Worm (Caenorhabditis elegans) whole organism, young adult: Measurements from ENCODE around the gene pph-4.2.

Source experiments
- C17E4.6 ChIP-seq: fragments of 200-800 bp; sonication (Bioruptor generic); IDR thresholded peaks from 2 replicates; pipeline ENCODE4 v1.3.6; 2022; ENCODE audit warnings: missing genetic modification reagents, missing genetic modification characterization, missing compliant biosample characterization
- F10E7.11 ChIP-seq: sonication (generic microtip); optimal IDR thresholded peaks from 2 replicates; lab custom pipeline; 2017; ENCODE audit warnings: mild to moderate bottlenecking, missing genetic modification characterization, moderate library complexity, missing compliant biosample characterization
- F39B2.1 ChIP-seq: fragments of 200-800 bp; sonication (Bioruptor generic); IDR thresholded peaks from 2 replicates; pipeline ENCODE4 v1.3.6; 2022; ENCODE audit warnings: missing genetic modification reagents, missing genetic modification characterization, missing compliant biosample characterization
- F55B11.4 ChIP-seq: sonication (generic microtip); optimal IDR thresholded peaks from 2 replicates; lab custom pipeline; 2016; ENCODE audit warnings: missing compliant biosample characterization, missing genetic modification characterization, borderline replicate concordance; ENCODE audit not compliant: insufficient read depth
- K12H6.12 ChIP-seq: fragments of 200-800 bp; sonication (Bioruptor generic); optimal IDR thresholded peaks from 2 replicates; lab custom pipeline; 2018; ENCODE audit warnings: mild to moderate bottlenecking, missing genetic modification characterization, missing compliant biosample characterization
- T07F8.4 ChIP-seq: sonication (generic microtip); optimal IDR thresholded peaks from 2 replicates; lab custom pipeline; 2016; ENCODE audit warnings: mild to moderate bottlenecking, missing genetic modification characterization, moderate library complexity, missing compliant biosample characterization
- T26A5.8 ChIP-seq: sonication (generic microtip); optimal IDR thresholded peaks from 2 replicates; lab custom pipeline; 2016; ENCODE audit warnings: missing genetic modification characterization, missing compliant biosample characterization
- Y95B8A.8 ChIP-seq: fragments of 200-800 bp; sonication (Bioruptor generic); IDR thresholded peaks from 2 replicates; pipeline ENCODE4 v1.3.6; 2022; ENCODE audit warnings: missing genetic modification reagents, missing genetic modification characterization, missing compliant biosample characterization
- ama-1 ChIP-seq, 3 experiments: fragments of 150-350 bp in 1 of 3; sonication (generic microtip) in 2 of 3; optimal IDR thresholded peaks; 2 replicates each; lab custom pipeline; 2014 to 2018; ENCODE audit warnings: missing biosample characterization in 2 of 3, missing genetic modification characterization in 2 of 3, missing genetic modification reagents in 2 of 3
- attf-5 ChIP-seq: fragments of 200-800 bp; sonication (Bioruptor generic); optimal IDR thresholded peaks from 2 replicates; lab custom pipeline; 2018; ENCODE audit warnings: mild to moderate bottlenecking, missing genetic modification characterization, missing compliant biosample characterization
- attf-6 ChIP-seq: fragments of 200-800 bp; sonication (Bioruptor generic); IDR thresholded peaks from 2 replicates; pipeline ENCODE4 v1.3.6; 2022; ENCODE audit warnings: missing genetic modification reagents, missing genetic modification characterization, missing compliant biosample characterization
- cebp-1 ChIP-seq, 2 experiments: fragments of 200-800 bp in 1 of 2; sonication (Bioruptor generic) in 1 of 2; sonication (generic microtip) in 1 of 2; IDR thresholded peaks in 1 of 2; optimal IDR thresholded peaks in 1 of 2; 2 replicates each; pipeline versions ENCODE4 v1.3.6 to Lab custom; 2017 to 2022; ENCODE audit warnings: missing compliant biosample characterization in 2 of 2, missing genetic modification characterization in 2 of 2, mild to moderate bottlenecking in 1 of 2, missing genetic modification reagents in 1 of 2, moderate library complexity in 1 of 2
- ceh-100 ChIP-seq: fragments of 200-800 bp; sonication (Bioruptor generic); IDR thresholded peaks from 2 replicates; pipeline ENCODE4 v1.3.6; 2022; ENCODE audit warnings: missing genetic modification reagents, missing genetic modification characterization, missing compliant biosample characterization
- ceh-40 ChIP-seq: fragments of 200-800 bp; sonication (Bioruptor generic); IDR thresholded peaks from 2 replicates; pipeline ENCODE4 v1.3.6; 2022; ENCODE audit warnings: missing genetic modification characterization, missing compliant biosample characterization
- ceh-79 ChIP-seq: sonication (generic microtip); optimal IDR thresholded peaks from 2 replicates; lab custom pipeline; 2017; ENCODE audit warnings: mild to moderate bottlenecking, missing genetic modification characterization, missing compliant biosample characterization
- dox-1 ChIP-seq: fragments of 200-800 bp; sonication (Bioruptor generic); IDR thresholded peaks from 2 replicates; pipeline ENCODE4 v1.3.6; 2022; ENCODE audit warnings: missing genetic modification reagents, missing genetic modification characterization, missing compliant biosample characterization
- efl-1 ChIP-seq: fragments of 150-350 bp; optimal IDR thresholded peaks from 2 replicates; lab custom pipeline; 2014; ENCODE audit warnings: missing biosample characterization, missing genetic modification reagents, missing genetic modification characterization
- egrh-3 ChIP-seq: fragments of 200-800 bp; sonication (Bioruptor generic); IDR thresholded peaks from 2 replicates; pipeline ENCODE4 v1.3.6; 2022; ENCODE audit warnings: missing genetic modification reagents, missing genetic modification characterization, missing compliant biosample characterization
- hmg-1.2 ChIP-seq: fragments of 200-800 bp; sonication (Bioruptor generic); IDR thresholded peaks from 2 replicates; pipeline ENCODE4 v1.3.6; 2022; ENCODE audit warnings: missing genetic modification reagents, missing genetic modification characterization, missing compliant biosample characterization
- lag-1 ChIP-seq: fragments of 200-800 bp; sonication (Bioruptor generic); IDR thresholded peaks from 2 replicates; pipeline ENCODE4 v1.3.6; 2022; ENCODE audit warnings: missing genetic modification reagents, missing genetic modification characterization, missing compliant biosample characterization
- lin-35 ChIP-seq, 3 experiments: fragments of 150-350 bp in 2 of 3; sonication (generic microtip) in 1 of 3; optimal IDR thresholded peaks; 2 replicates each; lab custom pipeline; 2014 to 2018; ENCODE audit warnings: missing biosample characterization in 3 of 3, missing genetic modification characterization in 3 of 3, missing genetic modification reagents in 3 of 3
- mcd-1 ChIP-seq: fragments of 200-800 bp; sonication (Bioruptor generic); IDR thresholded peaks from 2 replicates; pipeline ENCODE4 v1.3.6; 2022; ENCODE audit warnings: missing genetic modification reagents, missing genetic modification characterization, missing compliant biosample characterization
- mes-4 ChIP-seq: sonication (generic microtip); optimal IDR thresholded peaks from 2 replicates; lab custom pipeline; 2016; ENCODE audit warnings: missing genotype, missing genetic modification characterization, missing compliant biosample characterization
- nfyb-1 ChIP-seq: fragments of 200-800 bp; sonication (Bioruptor generic); IDR thresholded peaks from 2 replicates; pipeline ENCODE4 v1.3.6; 2022; ENCODE audit warnings: missing genetic modification reagents, missing genetic modification characterization, missing compliant biosample characterization
- nhr-80 ChIP-seq: sonication (generic microtip); optimal IDR thresholded peaks from 2 replicates; lab custom pipeline; 2016; ENCODE audit warnings: missing genetic modification characterization, missing compliant biosample characterization
- pbrm-1 ChIP-seq: fragments of 200-800 bp; sonication (Bioruptor generic); IDR thresholded peaks from 2 replicates; pipeline ENCODE4 v1.3.6; 2022; ENCODE audit warnings: missing genetic modification reagents, missing genetic modification characterization, missing compliant biosample characterization
- pha-4 ChIP-seq: fragments of 150-350 bp; sonication (generic microtip); optimal IDR thresholded peaks from 2 replicates; lab custom pipeline; 2014; ENCODE audit warnings: missing biosample characterization, missing genetic modification reagents, missing genetic modification characterization
- xnd-1 ChIP-seq: sonication (generic microtip); optimal IDR thresholded peaks from 2 replicates; lab custom pipeline; 2016; ENCODE audit warnings: missing genotype, missing genetic modification reagents, missing genetic modification characterization, missing compliant biosample characterization
- ztf-25 ChIP-seq: fragments of 200-800 bp; sonication (Bioruptor generic); IDR thresholded peaks from 2 replicates; pipeline ENCODE4 v1.3.6; 2022; ENCODE audit warnings: missing genetic modification reagents, missing genetic modification characterization, missing compliant biosample characterization
- ztf-28 ChIP-seq: fragments of 200-800 bp; sonication (Bioruptor generic); IDR thresholded peaks from 2 replicates; pipeline ENCODE4 v1.3.6; 2022; ENCODE audit warnings: missing genetic modification reagents, missing genetic modification characterization, missing compliant biosample characterization
- ztf-3 ChIP-seq: fragments of 200-800 bp; sonication (Bioruptor generic); optimal IDR thresholded peaks from 2 replicates; lab custom pipeline; 2018; ENCODE audit warnings: mild to moderate bottlenecking, missing genetic modification characterization, missing compliant biosample characterization
- ztf-6 ChIP-seq: fragments of 200-800 bp; sonication (Bioruptor generic); IDR thresholded peaks from 2 replicates; pipeline ENCODE4 v1.3.6; 2022; ENCODE audit warnings: missing genetic modification reagents, missing genetic modification characterization, missing compliant biosample characterization

Gene pph-4.2

ce11 chrIII:12424066-12424465 lies 47.0 kb upstream of the pph-4.2 start:
- TF ChIP-seq cebp-1 (GFP tag; IDR thresholded peaks at IDR 0.05; lab: Robert Waterston, UW) (peak; percentile 90), cebp-1 (tag; optimal IDR thresholded peaks at IDR 0.05; lab: Kevin White, UChicago) (peak; percentile 92), attf-5 (GFP tag; lab: Kevin White, UChicago) (peak; percentile 51), mes-4 (tag; lab: Kevin White, UChicago) (no peak), pha-4 (peak; percentile 71), nhr-80 (peak; percentile 69), hmg-1.2 (GFP tag; lab: Robert Waterston, UW) (peak; percentile 20; the same call in 1 of the 2 replicates)

DNA sequence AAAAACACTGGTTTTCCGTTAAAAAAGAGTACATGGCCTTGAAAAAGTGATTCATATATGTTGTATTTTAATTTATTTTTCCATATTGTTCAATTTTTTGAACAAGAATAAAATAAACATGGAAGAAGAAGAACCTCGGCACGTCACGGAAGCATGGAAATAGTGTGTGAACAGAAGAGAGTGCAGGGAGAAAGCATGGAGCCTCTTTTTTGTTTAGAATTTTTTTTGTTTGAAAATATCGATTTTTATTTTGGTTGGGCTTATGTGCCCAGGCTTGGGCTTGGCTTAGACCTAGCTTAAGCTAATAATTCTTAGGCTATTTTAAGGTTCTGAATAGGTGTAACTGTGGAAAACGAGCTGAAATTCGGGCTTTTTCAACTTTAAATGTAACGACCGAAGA lies 44.7 kb upstream of the pph-4.2 start, which contains the start of gene tat-1:
tat-1 (minus strand) TSS at position 11 of the 400 bp plus-strand sequence.
- no peak for TF ChIP-seq ceh-79 (tag; lab: Kevin White, UChicago)
- TF ChIP-seq hmg-1.2 (GFP tag; lab: Robert Waterston, UW), result peak; percentile 58; the same call in 1 of the 2 replicates

DNA sequence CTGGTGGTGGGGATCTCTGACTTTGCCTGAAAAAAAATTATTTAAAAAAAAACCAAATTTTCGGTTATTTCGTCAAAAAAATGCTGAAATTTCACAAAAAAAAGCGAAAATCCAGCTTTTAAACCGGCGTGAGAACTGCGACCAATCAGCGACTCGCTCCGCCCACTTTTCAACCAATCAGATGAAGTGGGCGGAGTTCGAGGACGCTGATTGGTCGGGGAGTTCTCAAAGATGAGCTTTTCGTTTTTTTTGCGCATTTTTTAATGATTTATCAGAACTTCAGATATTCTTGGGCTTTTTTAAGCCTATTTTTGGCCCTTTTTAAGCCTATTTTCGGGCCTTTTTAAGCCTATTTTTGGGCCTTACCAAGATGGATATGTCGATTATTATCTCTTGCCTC lies 43.2 kb upstream of the pph-4.2 start:
- no peak for TF ChIP-seq ama-1 (optimal IDR thresholded peaks at IDR 0.05; lab: Kevin White, UChicago)
- no peak for TF ChIP-seq ama-1 (GFP tag; optimal IDR thresholded peaks at IDR 0.05; lab: Kevin White, UChicago)
- peak; percentile 60; the same call in 1 of the 2 replicates for TF ChIP-seq nfyb-1 (GFP tag; lab: Robert Waterston, UW)

- TF ChIP-seq ztf-25 (GFP tag; lab: Robert Waterston, UW) (no peak), Y95B8A.8 (GFP tag; lab: Robert Waterston, UW) (no peak), lin-35 (GFP tag; optimal IDR thresholded peaks at IDR 0.05; lab: Kevin White, UChicago) (no peak), ceh-100 (GFP tag; lab: Robert Waterston, UW) (no peak)
These were observed 37.5 kb upstream of the pph-4.2 start for ce11 chrIII:12414533-12414932.

DNA sequence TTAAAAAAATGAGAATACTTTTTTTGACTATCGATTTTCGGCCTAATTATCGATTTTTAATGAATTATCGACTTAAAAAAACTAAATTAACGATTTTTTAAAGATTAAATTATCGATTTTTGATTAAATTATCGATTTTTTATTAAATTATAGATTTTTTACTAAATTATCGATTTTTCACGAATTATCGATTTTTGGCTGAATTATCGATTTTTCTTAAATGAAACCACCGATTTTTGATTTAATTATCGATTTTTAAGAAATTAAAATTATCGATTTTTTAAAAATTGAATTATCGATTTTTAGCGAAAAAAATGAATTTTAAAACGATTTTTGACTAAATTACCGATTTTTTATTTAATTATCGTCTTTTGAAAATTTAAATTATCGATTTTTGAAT lies 34.6 kb upstream of the pph-4.2 start:
- no peak for TF ChIP-seq ztf-28 (GFP tag; lab: Robert Waterston, UW)
- TF ChIP-seq K12H6.12 (tag; lab: Kevin White, UChicago), result no peak
- no peak for TF ChIP-seq attf-6 (GFP tag; lab: Robert Waterston, UW)
- TF ChIP-seq ceh-40 (GFP tag; lab: Robert Waterston, UW), result no peak
- TF ChIP-seq ztf-3, result no peak
- no peak for TF ChIP-seq T26A5.8 (tag; lab: Kevin White, UChicago)
- no peak for TF ChIP-seq dox-1 (GFP tag; lab: Robert Waterston, UW)
- TF ChIP-seq ceh-100 (GFP tag; lab: Robert Waterston, UW), result no peak
- no peak for TF ChIP-seq T07F8.4 (tag; lab: Kevin White, UChicago)
- no peak for TF ChIP-seq F55B11.4
- TF ChIP-seq xnd-1 (tag; lab: Kevin White, UChicago), result no peak
- TF ChIP-seq mcd-1, result no peak
- TF ChIP-seq efl-1 (GFP tag; lab: Kevin White, UChicago), result no peak
- TF ChIP-seq C17E4.6, result no peak
- no peak for TF ChIP-seq egrh-3 (GFP tag; lab: Robert Waterston, UW)
- no peak for TF ChIP-seq ztf-6 (GFP tag; lab: Robert Waterston, UW)
- TF ChIP-seq pbrm-1 (GFP tag; lab: Robert Waterston, UW), result no peak

- TF ChIP-seq F10E7.11 (tag; lab: Kevin White, UChicago), result no peak
- no peak for TF ChIP-seq lag-1 (GFP tag; lab: Robert Waterston, UW)
- no peak for TF ChIP-seq F39B2.1
- no peak for TF ChIP-seq ztf-28 (GFP tag; lab: Robert Waterston, UW)
- TF ChIP-seq, all 124 proteins: peak for 0
These were observed 34.0 kb upstream of the pph-4.2 start for ce11 chrIII:12411059-12411458.
